Worm (Caenorhabditis elegans) whole organism, midembryonic: ENCODE measurements around the gene ptr-24.

ENCODE experiments used
- T22C8.4 ChIP-seq: fragments of 200-800 bp; sonication (Bioruptor generic); IDR thresholded peaks from 2 replicates; pipeline ENCODE4 v1.3.6; 2022; ENCODE audit warnings: missing genetic modification characterization, missing compliant biosample characterization
- cog-1 ChIP-seq: sonication (generic microtip); optimal IDR thresholded peaks from 2 replicates; lab custom pipeline; 2016; ENCODE audit warnings: missing genetic modification characterization, missing compliant biosample characterization
- flt-1 ChIP-seq: fragments of 200-800 bp; sonication (Bioruptor generic); IDR thresholded peaks from 2 replicates; pipeline ENCODE4 v1.3.6; 2022; ENCODE audit warnings: missing genetic modification characterization, missing compliant biosample characterization
- klf-2 ChIP-seq: fragments of 200-800 bp; sonication (Bioruptor generic); conservative IDR thresholded peaks from 2 replicates; pipeline ENCODE4 v1.3.6; 2022; ENCODE audit warnings: missing genetic modification reagents, missing genetic modification characterization, missing compliant biosample characterization
- med-1 ChIP-seq: sonication (generic microtip); optimal IDR thresholded peaks from 2 replicates; lab custom pipeline; 2017; ENCODE audit warnings: missing genetic modification characterization, mild to moderate bottlenecking, missing compliant biosample characterization, antibody characterized with exemption, missing genetic modification reagents; ENCODE audit not compliant: insufficient read depth
- ref-1 ChIP-seq: fragments of 200-800 bp; sonication (Bioruptor generic); conservative IDR thresholded peaks from 2 replicates; pipeline ENCODE4 v1.3.6; 2022; ENCODE audit warnings: missing genetic modification reagents, missing genetic modification characterization, missing compliant biosample characterization
- tab-1 ChIP-seq: fragments of 200-800 bp; sonication (Bioruptor generic); IDR thresholded peaks from 2 replicates; pipeline ENCODE4 v1.3.6; 2022; ENCODE audit warnings: missing genetic modification characterization, missing compliant biosample characterization
- ztf-23 ChIP-seq: fragments of 200-800 bp; sonication (Bioruptor generic); IDR thresholded peaks from 2 replicates; pipeline ENCODE4 v1.3.6; 2022; ENCODE audit warnings: missing genetic modification reagents, missing genetic modification characterization, missing compliant biosample characterization
- ztf-29 ChIP-seq: fragments of 200-800 bp; sonication (Bioruptor generic); IDR thresholded peaks from 2 replicates; pipeline ENCODE4 v1.3.6; 2022; ENCODE audit warnings: missing genetic modification reagents, missing genetic modification characterization, missing compliant biosample characterization

Gene ptr-24

ce11 chrX:13354672-13355407 is 17.0 kb downstream of the ptr-24 start:
- TF ChIP-seq ztf-23 (GFP tag; lab: Robert Waterston, UW) (no peak), T22C8.4 (GFP tag; lab: Robert Waterston, UW) (no peak), flt-1 (GFP tag; lab: Robert Waterston, UW) (no peak), ref-1 (GFP tag; lab: Robert Waterston, UW) (no peak), med-1 (GFP tag; lab: Kevin White, UChicago) (no peak), klf-2 (GFP tag; lab: Robert Waterston, UW) (no peak), ztf-29 (GFP tag; lab: Robert Waterston, UW) (no peak), tab-1 (GFP tag; lab: Robert Waterston, UW) (no peak), cog-1 (tag; lab: Kevin White, UChicago) (no peak)

ce11 chrX:13356469-13356868 is 18.6 kb downstream of the ptr-24 start:
- TF ChIP-seq med-1 (GFP tag; lab: Kevin White, UChicago) (no peak), ztf-23 (GFP tag; lab: Robert Waterston, UW) (no peak), T22C8.4 (GFP tag; lab: Robert Waterston, UW) (no peak), flt-1 (GFP tag; lab: Robert Waterston, UW) (no peak), ref-1 (GFP tag; lab: Robert Waterston, UW) (no peak)

- TF ChIP-seq ztf-23 (GFP tag; lab: Robert Waterston, UW), result no peak
Observed at ce11 chrX:13357673-13358072, 19.8 kb downstream of the ptr-24 start.

DNA sequence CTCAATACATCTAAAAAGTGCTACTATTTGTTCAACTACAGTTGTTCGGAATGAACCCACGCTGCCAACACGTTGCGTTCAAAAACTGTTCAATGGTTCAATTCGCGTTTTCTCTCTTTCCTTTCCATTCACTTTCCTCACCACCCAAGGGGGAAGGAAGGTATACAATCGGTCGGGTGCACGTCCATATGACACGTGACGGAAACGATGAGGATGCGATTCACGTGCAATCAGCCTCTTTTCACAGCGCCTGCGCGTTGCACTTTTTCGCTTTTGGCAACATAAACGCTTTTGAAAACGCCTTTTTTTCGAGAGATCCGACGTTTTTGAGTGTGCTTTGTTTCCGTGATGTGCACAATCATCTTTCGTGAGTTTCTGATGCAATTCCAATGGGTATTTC is 20.7 kb downstream of the ptr-24 start:
- TF ChIP-seq T22C8.4 (GFP tag; lab: Robert Waterston, UW), result no peak
- TF ChIP-seq klf-2 (GFP tag; lab: Robert Waterston, UW), result no peak
- TF ChIP-seq ztf-29 (GFP tag; lab: Robert Waterston, UW), result no peak
- no peak for TF ChIP-seq med-1 (GFP tag; lab: Kevin White, UChicago)
- TF ChIP-seq ref-1 (GFP tag; lab: Robert Waterston, UW), result no peak
- TF ChIP-seq ztf-23 (GFP tag; lab: Robert Waterston, UW), result no peak
- no peak for TF ChIP-seq flt-1 (GFP tag; lab: Robert Waterston, UW)
- TF ChIP-seq tab-1 (GFP tag; lab: Robert Waterston, UW), result no peak
- TF ChIP-seq cog-1 (tag; lab: Kevin White, UChicago), result no peak

- no peak for TF ChIP-seq T22C8.4 (GFP tag; lab: Robert Waterston, UW)
- no peak for TF ChIP-seq cog-1 (tag; lab: Kevin White, UChicago)
- no peak for TF ChIP-seq ztf-23 (GFP tag; lab: Robert Waterston, UW)
- no peak for TF ChIP-seq klf-2 (GFP tag; lab: Robert Waterston, UW)
- TF ChIP-seq tab-1 (GFP tag; lab: Robert Waterston, UW), result no peak
- TF ChIP-seq med-1 (GFP tag; lab: Kevin White, UChicago), result no peak
- no peak for TF ChIP-seq ztf-29 (GFP tag; lab: Robert Waterston, UW)
- no peak for TF ChIP-seq flt-1 (GFP tag; lab: Robert Waterston, UW)
- TF ChIP-seq ref-1 (GFP tag; lab: Robert Waterston, UW), result no peak
Observed at ce11 chrX:13359800-13360199, 22.0 kb downstream of the ptr-24 start.

- TF ChIP-seq ztf-23 (GFP tag; lab: Robert Waterston, UW), result no peak
- TF ChIP-seq flt-1 (GFP tag; lab: Robert Waterston, UW), result no peak
- TF ChIP-seq med-1 (GFP tag; lab: Kevin White, UChicago), result no peak
- no peak for TF ChIP-seq tab-1 (GFP tag; lab: Robert Waterston, UW)
- TF ChIP-seq cog-1 (tag; lab: Kevin White, UChicago), result no peak
Observed at ce11 chrX:13360632-13361031, 22.8 kb downstream of the ptr-24 start.

DNA sequence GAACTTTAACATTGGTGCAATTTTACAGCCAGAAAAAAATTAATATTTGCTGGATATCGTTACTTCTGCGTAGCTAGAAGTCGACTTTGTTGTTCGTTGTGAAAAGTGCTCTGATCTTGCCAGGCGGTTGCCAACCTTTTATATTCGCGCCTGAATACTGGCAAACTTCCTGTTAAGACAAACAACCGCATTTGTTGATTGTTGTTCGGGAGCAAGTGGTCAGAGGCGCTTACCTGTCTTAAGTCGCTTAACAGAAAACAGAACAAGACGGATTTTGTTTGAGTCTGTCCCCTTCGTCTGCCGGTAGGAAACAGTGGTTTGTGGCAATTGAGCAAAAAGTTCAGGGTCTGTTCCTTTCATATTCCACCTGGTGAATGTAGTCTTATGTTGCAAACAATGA is 24.7 kb downstream of the ptr-24 start, which contains the start of gene C49F8.15:
C49F8.15 (minus strand) TSS at position 101 of the 400 bp plus-strand sequence.
- TF ChIP-seq T22C8.4 (GFP tag; lab: Robert Waterston, UW) (no peak), ztf-29 (GFP tag; lab: Robert Waterston, UW) (no peak), med-1 (GFP tag; lab: Kevin White, UChicago) (no peak), ztf-23 (GFP tag; lab: Robert Waterston, UW) (no peak), klf-2 (GFP tag; lab: Robert Waterston, UW) (no peak), ref-1 (GFP tag; lab: Robert Waterston, UW) (no peak), flt-1 (GFP tag; lab: Robert Waterston, UW) (no peak), tab-1 (GFP tag; lab: Robert Waterston, UW) (no peak), cog-1 (tag; lab: Kevin White, UChicago) (no peak)

DNA sequence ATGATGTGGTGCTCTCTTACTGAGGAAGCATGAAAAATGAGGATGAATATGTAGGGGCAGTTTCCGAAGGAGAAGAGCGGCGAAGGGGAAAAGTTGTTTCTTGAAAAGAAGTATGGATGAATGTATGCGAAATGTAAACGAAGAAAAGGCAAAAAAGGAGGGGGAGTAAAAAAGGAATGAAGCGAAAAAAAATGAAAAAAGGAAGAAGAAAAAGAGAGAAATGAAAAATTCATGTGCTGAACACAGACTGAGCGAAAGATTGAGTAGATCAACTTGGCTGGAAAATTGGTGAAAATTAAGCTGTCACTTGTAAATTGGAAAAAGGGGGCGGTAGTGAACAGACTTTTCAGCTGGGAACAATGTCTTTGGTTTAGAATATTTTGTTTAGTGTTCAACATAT is 27.1 kb downstream of the ptr-24 start, which contains the start of gene C49F8.1:
C49F8.1 (minus strand) TSS at position 101 of the 400 bp plus-strand sequence.
- no peak for TF ChIP-seq T22C8.4 (GFP tag; lab: Robert Waterston, UW)
- TF ChIP-seq ztf-29 (GFP tag; lab: Robert Waterston, UW), result no peak
- TF ChIP-seq cog-1 (tag; lab: Kevin White, UChicago), result no peak

- TF ChIP-seq cog-1 (tag; lab: Kevin White, UChicago) (no peak), flt-1 (GFP tag; lab: Robert Waterston, UW) (no peak), T22C8.4 (GFP tag; lab: Robert Waterston, UW) (no peak), med-1 (GFP tag; lab: Kevin White, UChicago) (no peak), ref-1 (GFP tag; lab: Robert Waterston, UW) (no peak), tab-1 (GFP tag; lab: Robert Waterston, UW) (no peak), ztf-23 (GFP tag; lab: Robert Waterston, UW) (no peak), ztf-29 (GFP tag; lab: Robert Waterston, UW) (no peak), klf-2 (GFP tag; lab: Robert Waterston, UW) (no peak)
Observed at ce11 chrX:13366955-13367354, 29.1 kb downstream of the ptr-24 start.
